Fruit fly (Drosophila melanogaster) whole organism, embryonic: ENCODE results near the gene CG12010.
A peak's percentile ranks its signal among the peaks of the same experiment; 100 is the strongest.

Experiments used
- B-H1 ChIP-seq: fragments of 200-800 bp; sonication (Bioruptor generic); IDR thresholded peaks from 3 replicates; pipeline ENCODE4 v1.3.6; 2022; ENCODE audit warnings: missing biosample characterization, missing genetic modification characterization
- Blimp-1 ChIP-seq: fragments of 200-800 bp; sonication (Bioruptor generic); optimal IDR thresholded peaks from 3 replicates; lab custom pipeline; 2018; ENCODE audit warnings: missing biosample characterization, missing genetic modification characterization, mild to moderate bottlenecking, moderate library complexity, missing genetic modification reagents
- CG11456 ChIP-seq: fragments of 200-800 bp; sonication (Bioruptor generic); IDR thresholded peaks from 3 replicates; pipeline ENCODE4 v1.3.6; 2022; ENCODE audit warnings: missing biosample characterization, missing genetic modification characterization
- CG12071 ChIP-seq: fragments of 200-800 bp; sonication (Bioruptor generic); optimal IDR thresholded peaks from 3 replicates; lab custom pipeline; 2018; ENCODE audit warnings: missing biosample characterization, mild to moderate bottlenecking, missing genetic modification characterization
- CG12104 ChIP-seq: fragments of 200-800 bp; sonication (Bioruptor generic); optimal IDR thresholded peaks from 3 replicates; lab custom pipeline; 2016; ENCODE audit warnings: missing biosample characterization, missing genetic modification characterization
- CG12659 ChIP-seq: fragments of 200-800 bp; sonication (Bioruptor generic); optimal IDR thresholded peaks from 3 replicates; lab custom pipeline; 2017; ENCODE audit warnings: mild to moderate bottlenecking, missing biosample characterization, missing genetic modification reagents, missing genetic modification characterization
- CG12942 ChIP-seq: fragments of 200-800 bp; sonication (Bioruptor generic); optimal IDR thresholded peaks from 3 replicates; lab custom pipeline; 2016; ENCODE audit warnings: missing biosample characterization, missing genetic modification characterization
- CG15073 ChIP-seq: fragments of 200-800 bp; sonication (Bioruptor generic); optimal IDR thresholded peaks from 2 replicates; lab custom pipeline; 2016; ENCODE audit warnings: missing biosample characterization, missing genetic modification characterization
- CG17328 ChIP-seq: fragments of 200-800 bp; sonication (Bioruptor generic); IDR thresholded peaks from 2 replicates; pipeline ENCODE4 v1.3.6; 2022; ENCODE audit warnings: missing biosample characterization, missing genetic modification characterization
- CG17568 ChIP-seq: fragments of 200-800 bp; sonication (Bioruptor generic); optimal IDR thresholded peaks from 2 replicates; lab custom pipeline; 2018; ENCODE audit warnings: missing biosample characterization, mild to moderate bottlenecking, missing genetic modification characterization, moderate library complexity
- CG17912 ChIP-seq: fragments of 200-800 bp; sonication (Bioruptor generic); optimal IDR thresholded peaks from 2 replicates; lab custom pipeline; 2018; ENCODE audit warnings: missing biosample characterization, mild to moderate bottlenecking, missing genetic modification characterization
- CG18262 ChIP-seq: fragments of 200-800 bp; optimal IDR thresholded peaks from 3 replicates; lab custom pipeline; 2019; ENCODE audit warnings: missing biosample characterization, mild to moderate bottlenecking, missing genetic modification characterization, moderate library complexity
- CG18764 ChIP-seq: fragments of 200-800 bp; sonication (Bioruptor generic); optimal IDR thresholded peaks from 3 replicates; lab custom pipeline; 2016; ENCODE audit warnings: missing biosample characterization, missing genetic modification characterization
- CG3065 ChIP-seq: fragments of 200-800 bp; sonication (Bioruptor generic); optimal IDR thresholded peaks from 2 replicates; lab custom pipeline; 2016; ENCODE audit warnings: missing biosample characterization, missing genetic modification characterization
- CG31388 ChIP-seq: fragments of 200-800 bp; sonication (Bioruptor generic); optimal IDR thresholded peaks from 2 replicates; lab custom pipeline; 2016; ENCODE audit warnings: missing biosample characterization, missing genetic modification characterization
- CG32767 ChIP-seq: fragments of 200-800 bp; sonication (Bioruptor generic); IDR thresholded peaks from 2 replicates; pipeline ENCODE4 v1.3.6; 2022; ENCODE audit warnings: missing biosample characterization, missing genetic modification characterization
- CG33557 ChIP-seq: fragments of 200-800 bp; sonication (Bioruptor generic); optimal IDR thresholded peaks from 2 replicates; lab custom pipeline; 2019; ENCODE audit warnings: missing biosample characterization, mild to moderate bottlenecking, missing genetic modification characterization, moderate library complexity
- CG4424 ChIP-seq: fragments of 200-800 bp; sonication (Bioruptor generic); optimal IDR thresholded peaks from 3 replicates; lab custom pipeline; 2016; ENCODE audit warnings: missing biosample characterization, missing genetic modification characterization
- CG6765 ChIP-seq: fragments of 200-800 bp; sonication (Bioruptor generic); optimal IDR thresholded peaks from 3 replicates; lab custom pipeline; 2017; ENCODE audit warnings: missing biosample characterization, mild to moderate bottlenecking, missing genetic modification characterization
- CG6854 ChIP-seq: fragments of 200-800 bp; sonication (Bioruptor generic); optimal IDR thresholded peaks from 3 replicates; lab custom pipeline; 2017; ENCODE audit warnings: missing biosample characterization, mild to moderate bottlenecking, missing genetic modification characterization
- CTCF ChIP-seq: fragments of 200-800 bp; sonication (Bioruptor generic); optimal IDR thresholded peaks from 2 replicates; lab custom pipeline; 2017; ENCODE audit warnings: missing biosample characterization, mild to moderate bottlenecking, missing genetic modification characterization, moderate library complexity
- CkIIα-i1 ChIP-seq: fragments of 200-800 bp; sonication (Bioruptor generic); IDR thresholded peaks from 2 replicates; pipeline ENCODE4 v1.3.6; 2022; ENCODE audit warnings: missing biosample characterization, missing genetic modification characterization
- Deaf1 ChIP-seq: fragments of 200-800 bp; optimal IDR thresholded peaks from 3 replicates; lab custom pipeline; 2019; ENCODE audit warnings: missing biosample characterization, mild to moderate bottlenecking, missing genetic modification characterization, moderate library complexity
- Drgx ChIP-seq: fragments of 200-800 bp; sonication (Bioruptor generic); IDR thresholded peaks from 2 replicates; pipeline ENCODE4 v1.3.6; 2022; ENCODE audit warnings: missing biosample characterization, missing genetic modification characterization
- H15 ChIP-seq: fragments of 200-800 bp; sonication (Bioruptor generic); IDR thresholded peaks from 3 replicates; pipeline ENCODE4 v1.3.6; 2022; ENCODE audit warnings: missing biosample characterization, missing genetic modification characterization
- MBD-R2 ChIP-seq: fragments of 200-800 bp; sonication (Bioruptor generic); IDR thresholded peaks from 2 replicates; pipeline ENCODE4 v1.3.6; 2022; ENCODE audit warnings: missing biosample characterization, missing genetic modification characterization
- NC2α ChIP-seq: fragments of 200-800 bp; sonication (Bioruptor generic); optimal IDR thresholded peaks from 2 replicates; lab custom pipeline; 2016; ENCODE audit warnings: missing biosample characterization, missing genetic modification characterization
- Poxn ChIP-seq: fragments of 200-800 bp; sonication (Bioruptor generic); IDR thresholded peaks from 2 replicates; pipeline ENCODE4 v1.3.6; 2022; ENCODE audit warnings: missing biosample characterization, missing genetic modification characterization
- Ptx1 ChIP-seq: fragments of 200-800 bp; sonication (Bioruptor generic); IDR thresholded peaks from 2 replicates; pipeline ENCODE4 v1.3.6; 2022; ENCODE audit warnings: missing biosample characterization, missing genetic modification characterization
- TFAM ChIP-seq: fragments of 200-800 bp; sonication (Bioruptor generic); optimal IDR thresholded peaks from 2 replicates; lab custom pipeline; 2017; ENCODE audit warnings: missing biosample characterization, missing genetic modification characterization, inconsistent platforms
- bigmax ChIP-seq: fragments of 200-800 bp; sonication (Bioruptor generic); optimal IDR thresholded peaks from 2 replicates; lab custom pipeline; 2018; ENCODE audit warnings: missing biosample characterization, mild to moderate bottlenecking, missing genetic modification characterization
- cg ChIP-seq: fragments of 200-800 bp; sonication (Bioruptor generic); optimal IDR thresholded peaks from 3 replicates; lab custom pipeline; 2019; ENCODE audit warnings: missing biosample characterization, mild to moderate bottlenecking, missing genetic modification characterization, moderate library complexity
- chinmo ChIP-seq: fragments of 200-800 bp; sonication (Bioruptor generic); IDR thresholded peaks from 4 replicates; pipeline ENCODE4 v1.3.6; 2022; ENCODE audit warnings: missing biosample characterization, missing genetic modification characterization; ENCODE audit not compliant: partially characterized antibody
- ems ChIP-seq: fragments of 200-800 bp; sonication (Bioruptor generic); optimal IDR thresholded peaks from 3 replicates; lab custom pipeline; 2016; ENCODE audit warnings: missing biosample characterization, missing genetic modification characterization
- eve ChIP-seq, 2 experiments: fragments of >200 bp; optimal IDR thresholded peaks; 2 replicates each; lab custom pipeline; 2017; ENCODE audit warnings: missing biosample characterization in 2 of 2, missing genetic modification characterization in 2 of 2
- gfzf ChIP-seq: fragments of 200-800 bp; sonication (Bioruptor generic); optimal IDR thresholded peaks from 2 replicates; lab custom pipeline; 2016; ENCODE audit warnings: missing biosample characterization, mild to moderate bottlenecking, missing genetic modification characterization, moderate library complexity
- gt ChIP-seq: fragments of 200-800 bp; sonication (Bioruptor generic); IDR thresholded peaks from 2 replicates; pipeline ENCODE4 v1.3.6; 2022; ENCODE audit warnings: missing biosample characterization, missing genetic modification characterization
- hkb ChIP-seq, 2 experiments: fragments of 200-800 bp in 1 of 2; fragments of >200 bp in 1 of 2; sonication (Bioruptor generic) in 1 of 2; IDR thresholded peaks in 1 of 2; optimal IDR thresholded peaks in 1 of 2; 2 replicates each; pipeline versions ENCODE4 v1.3.6 to Lab custom; 2017 to 2022; ENCODE audit warnings: missing biosample characterization in 1 of 2, missing genetic modification characterization in 1 of 2
- kay ChIP-seq: fragments of 200-800 bp; sonication (Bioruptor generic); optimal IDR thresholded peaks from 2 replicates; lab custom pipeline; 2016; ENCODE audit warnings: missing biosample characterization, missing genetic modification characterization
- luna ChIP-seq: fragments of 200-800 bp; sonication (Bioruptor generic); optimal IDR thresholded peaks from 2 replicates; lab custom pipeline; 2016; ENCODE audit warnings: missing biosample characterization, missing genetic modification characterization
- nau ChIP-seq: fragments of 200-800 bp; sonication (Bioruptor generic); optimal IDR thresholded peaks from 3 replicates; lab custom pipeline; 2017; ENCODE audit warnings: missing biosample characterization, mild to moderate bottlenecking, missing genetic modification characterization, missing genetic modification reagents
- onecut ChIP-seq: fragments of 200-800 bp; sonication (Bioruptor generic); IDR thresholded peaks from 2 replicates; pipeline ENCODE4 v1.3.6; 2022; ENCODE audit warnings: missing biosample characterization, missing genetic modification characterization
- p53 ChIP-seq: fragments of 200-800 bp; sonication (Bioruptor generic); optimal IDR thresholded peaks from 2 replicates; lab custom pipeline; 2016; ENCODE audit warnings: missing biosample characterization, missing genetic modification characterization
- pita ChIP-seq: fragments of 200-800 bp; sonication (Bioruptor generic); optimal IDR thresholded peaks from 2 replicates; lab custom pipeline; 2017; ENCODE audit warnings: missing biosample characterization, mild to moderate bottlenecking, missing genetic modification characterization
- salm ChIP-seq: fragments of 200-800 bp; sonication (Bioruptor generic); optimal IDR thresholded peaks from 2 replicates; lab custom pipeline; 2018; ENCODE audit warnings: missing biosample characterization, mild to moderate bottlenecking, missing genetic modification characterization
- sisA ChIP-seq: fragments of 200-800 bp; sonication (Bioruptor generic); IDR thresholded peaks from 2 replicates; pipeline ENCODE4 v1.3.6; 2022; ENCODE audit warnings: missing biosample characterization, missing genetic modification characterization
- tna ChIP-seq: fragments of 200-800 bp; sonication (Bioruptor generic); IDR thresholded peaks from 2 replicates; pipeline ENCODE4 v1.3.6; 2022; ENCODE audit warnings: missing biosample characterization, missing genetic modification characterization; ENCODE audit not compliant: partially characterized antibody
- trem ChIP-seq: fragments of 200-800 bp; optimal IDR thresholded peaks from 3 replicates; lab custom pipeline; 2019; ENCODE audit warnings: missing biosample characterization, mild to moderate bottlenecking, missing genetic modification characterization, moderate library complexity
- unpg ChIP-seq: fragments of 200-800 bp; sonication (Bioruptor generic); optimal IDR thresholded peaks from 3 replicates; lab custom pipeline; 2018; ENCODE audit warnings: missing biosample characterization, mild to moderate bottlenecking, missing genetic modification characterization, moderate library complexity
- usp ChIP-seq: fragments of >200 bp; optimal IDR thresholded peaks from 2 replicates; lab custom pipeline; 2017; ENCODE audit warnings: missing biosample characterization, missing genetic modification characterization

CG12010 gene

dm6 chr3L:3394854-3395723, 21.0 kb downstream of the CG12010 start (continued):
- TF ChIP-seq CkIIα-i1 (GFP tag; lab: Robert Waterston, UW): no peak
- TF ChIP-seq gfzf (GFP tag; lab: Kevin White, UChicago): peak; percentile 7
- no peak for TF ChIP-seq CG17912 (GFP tag; lab: Kevin White, UChicago)
- TF ChIP-seq MBD-R2 (GFP tag; lab: Robert Waterston, UW): no peak; the same call in 1 of the 2 replicates
- peak; percentile 65 for TF ChIP-seq salm (tag; lab: Kevin White, UChicago)
- TF ChIP-seq B-H1 (GFP tag; lab: Robert Waterston, UW): peak; percentile 86
- peak; percentile 93 for TF ChIP-seq H15
- peak; percentile 92 for TF ChIP-seq NC2α
- TF ChIP-seq CG12104: peak; percentile 69
- no peak for TF ChIP-seq luna (GFP tag; lab: Kevin White, UChicago)
- TF ChIP-seq CG17328 (GFP tag; lab: Robert Waterston, UW): peak; percentile 98
- no peak for TF ChIP-seq tna (GFP tag; lab: Robert Waterston, UW)
- TF ChIP-seq bigmax: no peak
- no peak for TF ChIP-seq chinmo (GFP tag; lab: Robert Waterston, UW)
- peak; percentile 91 for TF ChIP-seq unpg (GFP tag; lab: Kevin White, UChicago)
- no peak for TF ChIP-seq CG6854
- TF ChIP-seq Deaf1 (tag; lab: Kevin White, UChicago): peak; percentile 4
- peak; percentile 65 for TF ChIP-seq p53
- peak; percentile 76 for TF ChIP-seq gt (GFP tag; lab: Robert Waterston, UW)
- TF ChIP-seq CG18262 (tag; lab: Kevin White, UChicago): peak; percentile 95
- TF ChIP-seq Blimp-1 (GFP tag; lab: Kevin White, UChicago): peak; percentile 88
- TF ChIP-seq Drgx (GFP tag; lab: Robert Waterston, UW): peak; percentile 81
- TF ChIP-seq CG12942: peak; percentile 80
- peak; percentile 88 for TF ChIP-seq sisA (GFP tag; lab: Robert Waterston, UW)
- TF ChIP-seq CG31388 (GFP tag; lab: Kevin White, UChicago): peak; percentile 80
- TF ChIP-seq Ptx1 (GFP tag; lab: Robert Waterston, UW): peak; percentile 79
- TF ChIP-seq ems (GFP tag; lab: Kevin White, UChicago): peak; percentile 81
- peak; percentile 89 for TF ChIP-seq CG3065 (GFP tag; lab: Kevin White, UChicago)
- TF ChIP-seq nau (GFP tag; lab: Kevin White, UChicago): peak; percentile 75
- TF ChIP-seq CG12071 (GFP tag; lab: Kevin White, UChicago): peak; percentile 37
- TF ChIP-seq CG33557 (GFP tag; lab: Kevin White, UChicago): peak; percentile 84
- no peak for TF ChIP-seq usp (GFP tag; lab: Kevin White, UChicago)
- peak; percentile 69 for TF ChIP-seq CG15073 (GFP tag; lab: Kevin White, UChicago)
- peak; percentile 95 for TF ChIP-seq CG4424 (GFP tag; lab: Kevin White, UChicago)
- peak; percentile 66 for TF ChIP-seq CG17568 (GFP tag; lab: Kevin White, UChicago)
- peak; percentile 92 to 96 for TF ChIP-seq eve (GFP tag; optimal IDR thresholded peaks at IDR 0.05; lab: Kevin White, UChicago)
- TF ChIP-seq CG18764 (GFP tag; lab: Kevin White, UChicago): peak; percentile 74
- peak; percentile 49 for TF ChIP-seq kay
- no peak for TF ChIP-seq CG6765
- TF ChIP-seq TFAM (GFP tag; lab: Kevin White, UChicago): peak; percentile 73
- TF ChIP-seq onecut (GFP tag; lab: Robert Waterston, UW): peak; percentile 74
- TF ChIP-seq CG12659: peak; percentile 87
- no peak for TF ChIP-seq Poxn (GFP tag; lab: Robert Waterston, UW)
- no peak for TF ChIP-seq pita
- peak; percentile 75 for TF ChIP-seq CG11456 (GFP tag; lab: Robert Waterston, UW)
- TF ChIP-seq cg (GFP tag; lab: Kevin White, UChicago): peak; percentile 85
- peak; percentile 86 for TF ChIP-seq trem (tag; lab: Kevin White, UChicago)
- peak; percentile 83 for TF ChIP-seq CG32767 (GFP tag; lab: Robert Waterston, UW)
- no peak for TF ChIP-seq hkb (optimal IDR thresholded peaks at IDR 0.05; lab: Kevin White, UChicago)
- peak; percentile 83 for TF ChIP-seq hkb (GFP tag; IDR thresholded peaks at IDR 0.05; lab: Robert Waterston, UW)
- TF ChIP-seq CTCF: peak; percentile 7
